Worm (Caenorhabditis elegans): ENCODE measurements around the gene R03D7.8.
"Not testable (repeated sequence)": the region's sequence is repeated elsewhere in the genome, so short reads cannot be mapped to it uniquely, and the experiment has no call there.

The R03D7.8 gene

DNA sequence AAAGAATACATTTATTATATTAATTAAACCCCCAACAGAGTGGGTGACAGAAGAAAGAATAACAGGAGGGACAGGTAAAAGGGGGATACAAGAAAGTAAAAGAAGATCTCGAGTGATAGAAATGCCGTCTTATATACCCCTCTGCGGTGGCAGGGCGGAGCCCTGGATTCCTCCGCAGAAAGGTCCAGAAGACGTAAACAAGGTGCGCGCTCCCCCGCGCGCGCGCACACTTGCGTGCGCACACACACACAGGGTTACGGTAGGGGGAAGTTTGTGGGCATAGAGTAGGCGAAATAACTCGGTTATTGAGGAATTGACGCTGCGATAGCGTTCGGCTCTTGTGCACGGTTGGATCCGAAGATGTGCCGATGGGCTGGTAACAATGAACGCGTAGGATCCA lies 14.8 kb downstream of the R03D7.8 start, which contains the start of gene R03D7.15:
Gene R03D7.15, plus strand, starts transcription at position 299 of the 400 bp plus-strand sequence.
- TF ChIP-seq ama-1 (optimal IDR thresholded peaks at IDR 0.05); ets-7 (tag; optimal IDR thresholded peaks at IDR 0.05); scrt-1 (GFP tag; IDR thresholded peaks at IDR 0.05): not testable (repeated sequence)

DNA sequence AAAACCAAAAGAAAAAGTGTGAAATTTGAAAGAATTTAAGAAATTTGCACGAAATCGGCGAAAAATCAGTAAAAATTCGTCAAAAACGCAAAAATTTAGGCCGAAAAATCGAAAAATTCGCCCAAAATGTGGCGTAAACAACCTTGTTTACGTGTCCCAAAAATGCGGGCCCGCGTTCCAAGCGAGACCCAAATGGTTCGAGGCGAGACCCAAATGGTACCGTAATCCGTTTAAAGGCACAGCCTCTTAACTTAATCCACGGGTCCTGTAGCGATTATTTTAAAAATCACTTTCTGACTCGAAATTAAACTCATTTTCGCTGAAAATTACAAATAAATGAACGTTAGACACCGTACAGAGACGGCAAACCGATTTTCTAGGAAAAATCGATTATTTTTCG lies 21.4 kb downstream of the R03D7.8 start:
- TF ChIP-seq pes-1 (GFP tag; IDR thresholded peaks at IDR 0.05) (no peak), hmbx-1 (tag; optimal IDR thresholded peaks at IDR 0.05) (no peak), tbx-11 (GFP tag; IDR thresholded peaks at IDR 0.05) (no peak), B0310.2 (tag; optimal IDR thresholded peaks at IDR 0.05) (no peak), ama-1 (optimal IDR thresholded peaks at IDR 0.05) (no peak), tbx-37 (GFP tag; conservative IDR thresholded peaks at IDR 0.05) (no peak), ceh-36 (tag; optimal IDR thresholded peaks at IDR 0.05) (no peak), sea-1 (GFP tag; conservative IDR thresholded peaks at IDR 0.05) (no peak), scrt-1 (GFP tag; IDR thresholded peaks at IDR 0.05) (no peak), F13C5.2 (tag; optimal IDR thresholded peaks at IDR 0.05) (no peak), tra-4 (tag; optimal IDR thresholded peaks at IDR 0.05) (no peak), aly-1 (tag; optimal IDR thresholded peaks at IDR 0.05) (no peak), ets-7 (tag; optimal IDR thresholded peaks at IDR 0.05) (no peak)

DNA sequence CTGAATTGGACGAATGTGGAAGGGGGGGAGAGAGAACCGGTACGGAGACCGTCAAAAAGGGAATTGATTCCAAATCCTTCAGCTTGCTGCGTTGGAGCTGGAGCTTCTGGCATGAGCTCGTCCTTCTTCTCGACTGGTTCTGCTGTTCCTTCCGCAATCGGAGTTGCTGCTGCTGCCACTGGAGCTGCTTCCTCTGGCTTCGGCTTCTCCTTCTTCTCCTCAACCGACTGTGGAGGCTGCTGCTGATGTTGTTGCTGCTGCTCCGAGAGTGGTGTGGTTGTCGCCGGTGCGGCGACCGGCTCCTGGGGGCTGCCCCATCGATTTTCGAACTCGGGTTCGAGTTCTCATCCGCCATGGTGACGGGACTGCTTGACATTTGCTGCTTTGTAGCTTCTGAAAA lies 21.9 kb downstream of the R03D7.8 start, which contains the start of gene R03D7.2:
Gene R03D7.2, minus strand, starts transcription at position 399 of the 400 bp plus-strand sequence.
- TF ChIP-seq ama-1 (optimal IDR thresholded peaks at IDR 0.05) (no peak), tra-4 (tag; optimal IDR thresholded peaks at IDR 0.05) (no peak), ets-7 (tag; optimal IDR thresholded peaks at IDR 0.05) (no peak), ceh-36 (tag; optimal IDR thresholded peaks at IDR 0.05) (no peak), F13C5.2 (tag; optimal IDR thresholded peaks at IDR 0.05) (no peak)

DNA sequence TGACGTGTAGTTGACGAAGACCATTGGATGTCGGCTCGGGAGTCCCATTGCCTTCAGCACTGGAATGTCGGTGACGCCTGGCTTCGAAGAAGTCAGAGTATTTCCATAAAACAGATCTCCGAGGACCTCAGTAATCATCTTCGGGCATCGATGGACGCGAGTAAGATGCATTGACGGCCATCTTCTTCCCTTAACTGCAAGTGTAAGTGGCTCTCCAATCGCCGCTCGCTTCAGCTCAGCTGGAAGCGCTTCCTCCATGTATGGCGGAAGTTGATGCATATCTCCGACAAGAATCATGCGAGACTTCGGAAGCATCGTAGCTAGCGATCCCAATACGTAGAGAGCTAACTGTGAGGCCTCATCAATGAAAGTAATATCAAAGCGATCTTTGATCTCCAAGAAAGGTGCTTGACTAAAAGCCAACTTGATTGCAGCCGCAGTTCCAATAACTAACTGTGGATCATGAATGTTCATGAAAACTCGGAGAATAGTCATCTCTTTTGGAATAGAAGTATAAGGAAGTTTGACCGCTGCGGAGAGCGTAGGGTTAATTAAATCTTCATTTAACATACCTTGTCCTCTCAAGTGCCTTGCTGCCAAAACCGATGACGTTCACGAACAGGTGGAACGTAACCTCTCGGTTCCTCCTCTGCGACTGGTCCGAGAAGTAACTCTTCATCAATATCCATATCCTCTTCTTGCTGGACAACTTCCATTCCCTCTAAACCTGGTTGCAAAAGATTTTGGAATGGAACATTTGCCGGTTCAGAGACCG lies 22.6 kb downstream of the R03D7.8 start:
- TF ChIP-seq ceh-13 (GFP tag; optimal IDR thresholded peaks at IDR 0.05) (no peak), ama-1 (optimal IDR thresholded peaks at IDR 0.05) (no peak), pes-1 (GFP tag; IDR thresholded peaks at IDR 0.05) (no peak), ceh-36 (tag; optimal IDR thresholded peaks at IDR 0.05) (no peak), B0310.2 (tag; optimal IDR thresholded peaks at IDR 0.05) (no peak), tbx-11 (GFP tag; IDR thresholded peaks at IDR 0.05) (no peak), ets-7 (tag; optimal IDR thresholded peaks at IDR 0.05) (no peak), tra-4 (tag; optimal IDR thresholded peaks at IDR 0.05) (no peak), scrt-1 (GFP tag; IDR thresholded peaks at IDR 0.05) (no peak), aly-1 (tag; optimal IDR thresholded peaks at IDR 0.05) (no peak), sea-1 (GFP tag; conservative IDR thresholded peaks at IDR 0.05) (no peak), hmbx-1 (tag; optimal IDR thresholded peaks at IDR 0.05) (no peak), flt-1 (GFP tag; IDR thresholded peaks at IDR 0.05) (no peak), hmg-4 (GFP tag; optimal IDR thresholded peaks at IDR 0.05) (no peak), F13C5.2 (tag; optimal IDR thresholded peaks at IDR 0.05) (no peak)

DNA sequence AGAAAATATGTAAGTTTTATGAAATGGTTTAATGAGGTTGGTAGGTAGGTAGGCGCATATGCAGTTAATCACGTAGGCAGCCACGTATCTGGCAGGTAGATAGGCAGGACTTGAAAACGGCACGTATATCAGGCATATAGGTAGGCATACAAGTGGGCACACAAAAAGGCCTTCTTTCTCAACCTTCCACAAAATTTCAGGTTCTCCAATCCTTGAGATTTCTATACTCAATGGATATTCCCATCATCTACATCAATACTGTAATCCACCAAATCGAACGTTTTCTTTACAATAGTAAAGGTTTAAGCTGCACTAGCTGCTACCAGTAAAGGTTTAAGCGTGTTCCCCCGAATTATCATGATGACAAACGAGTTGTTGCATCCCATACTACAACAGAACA lies 24.4 kb downstream of the R03D7.8 start:
- TF ChIP-seq ama-1 (optimal IDR thresholded peaks at IDR 0.05): no peak
- no peak for TF ChIP-seq tra-4 (tag; optimal IDR thresholded peaks at IDR 0.05)
- TF ChIP-seq aly-1 (tag; optimal IDR thresholded peaks at IDR 0.05): no peak
- TF ChIP-seq tbx-37 (GFP tag; conservative IDR thresholded peaks at IDR 0.05): no peak
- TF ChIP-seq hnd-1 (tag; optimal IDR thresholded peaks at IDR 0.05): no peak
- TF ChIP-seq flt-1 (GFP tag; IDR thresholded peaks at IDR 0.05): no peak
- TF ChIP-seq ceh-36 (tag; optimal IDR thresholded peaks at IDR 0.05): no peak
- no peak for TF ChIP-seq scrt-1 (GFP tag; IDR thresholded peaks at IDR 0.05)
- TF ChIP-seq hmbx-1 (tag; optimal IDR thresholded peaks at IDR 0.05): no peak
- TF ChIP-seq pes-1 (GFP tag; IDR thresholded peaks at IDR 0.05): no peak
- TF ChIP-seq F13C5.2 (tag; optimal IDR thresholded peaks at IDR 0.05): no peak
- no peak for TF ChIP-seq B0310.2 (tag; optimal IDR thresholded peaks at IDR 0.05)
- TF ChIP-seq ets-7 (tag; optimal IDR thresholded peaks at IDR 0.05): no peak
- no peak for TF ChIP-seq tbx-11 (GFP tag; IDR thresholded peaks at IDR 0.05)

DNA sequence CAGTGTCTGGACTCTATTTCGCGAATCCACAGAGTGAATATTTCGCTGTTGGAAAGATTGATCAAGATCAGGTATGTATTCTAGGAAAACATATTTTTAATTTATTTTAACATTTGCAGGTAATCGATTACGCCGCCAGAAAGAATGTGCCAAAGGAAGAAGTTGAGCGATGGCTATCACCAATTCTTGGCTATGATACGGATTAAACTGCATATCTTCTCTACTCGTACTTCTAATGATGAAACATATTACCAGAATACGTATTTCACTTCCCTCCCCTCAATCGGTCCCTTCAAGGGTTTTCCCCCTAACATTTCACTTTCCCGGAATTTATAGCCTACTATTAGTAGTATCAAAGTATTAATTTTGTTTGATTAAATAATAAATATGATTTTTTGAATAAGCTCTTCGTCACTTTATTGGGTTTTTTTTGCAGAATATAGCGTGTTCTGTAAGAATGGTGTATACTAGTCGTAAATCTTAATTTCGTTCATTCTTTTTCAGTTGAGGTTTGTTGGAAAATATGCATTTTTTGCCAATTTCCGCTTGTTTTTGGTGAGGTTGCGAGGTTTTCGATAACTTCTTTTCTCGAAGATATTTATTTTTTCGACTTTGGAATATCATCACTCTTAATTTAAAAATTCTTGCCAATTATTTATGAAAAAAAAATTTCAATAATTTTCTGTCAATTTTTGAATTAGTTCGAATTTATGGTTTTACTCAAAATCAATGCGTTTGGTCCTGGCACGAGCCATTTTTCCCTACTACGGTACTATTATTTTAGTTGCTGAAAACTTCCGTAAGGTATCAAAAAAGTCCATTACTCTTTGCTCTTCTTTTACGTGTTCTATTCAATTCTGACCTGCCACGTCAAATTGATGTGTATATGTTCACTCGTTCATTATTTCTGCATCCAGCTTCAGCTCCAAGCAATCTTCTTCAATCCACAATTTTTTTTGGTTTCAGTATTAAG lies 25.7 kb downstream of the R03D7.8 start:
- TF ChIP-seq ama-1 (optimal IDR thresholded peaks at IDR 0.05) (no peak), tbx-11 (GFP tag; IDR thresholded peaks at IDR 0.05) (no peak), ets-7 (tag; optimal IDR thresholded peaks at IDR 0.05) (no peak), hmg-4 (GFP tag; optimal IDR thresholded peaks at IDR 0.05) (no peak), pes-1 (GFP tag; IDR thresholded peaks at IDR 0.05) (no peak), flt-1 (GFP tag; IDR thresholded peaks at IDR 0.05) (no peak), sea-1 (GFP tag; conservative IDR thresholded peaks at IDR 0.05) (no peak), tbx-37 (GFP tag; conservative IDR thresholded peaks at IDR 0.05) (no peak), hnd-1 (tag; optimal IDR thresholded peaks at IDR 0.05) (no peak), B0310.2 (tag; optimal IDR thresholded peaks at IDR 0.05) (no peak), F13C5.2 (tag; optimal IDR thresholded peaks at IDR 0.05) (no peak), ceh-36 (tag; optimal IDR thresholded peaks at IDR 0.05) (no peak), tra-4 (tag; optimal IDR thresholded peaks at IDR 0.05) (no peak), scrt-1 (GFP tag; IDR thresholded peaks at IDR 0.05) (no peak), hmbx-1 (tag; optimal IDR thresholded peaks at IDR 0.05) (no peak), ceh-13 (GFP tag; optimal IDR thresholded peaks at IDR 0.05) (no peak), aly-1 (tag; optimal IDR thresholded peaks at IDR 0.05) (no peak)

Measured in whole organism, early embryonic.